Worm (Caenorhabditis elegans): ENCODE measurements around the gene Y105C5B.1418.
A peak's percentile ranks its signal among the peaks of the same experiment; 100 is the strongest.

Y105C5B.1418 gene

ce11 chrIV:16028475-16028874 is 38.8 kb downstream of the Y105C5B.1418 start:
- TF ChIP-seq F13H6.1 (tag; optimal IDR thresholded peaks at IDR 0.05): no peak
- TF ChIP-seq elt-1 (tag; optimal IDR thresholded peaks at IDR 0.05): no peak
- no peak for TF ChIP-seq ceh-82 (tag; optimal IDR thresholded peaks at IDR 0.05)
- TF ChIP-seq snpc-4 (tag; optimal IDR thresholded peaks at IDR 0.05): peak; percentile 70
- TF ChIP-seq unc-62 (GFP tag; optimal IDR thresholded peaks at IDR 0.05): no peak

- TF ChIP-seq elt-1 (tag; optimal IDR thresholded peaks at IDR 0.05): no peak
- no peak for TF ChIP-seq mbf-1 (tag; optimal IDR thresholded peaks at IDR 0.05)
- TF ChIP-seq alr-1 (tag; optimal IDR thresholded peaks at IDR 0.05): no peak
- TF ChIP-seq nhr-11 (tag; optimal IDR thresholded peaks at IDR 0.05): no peak
- TF ChIP-seq nhr-237 (tag; optimal IDR thresholded peaks at IDR 0.05): no peak
- TF ChIP-seq R02D3.7 (tag; optimal IDR thresholded peaks at IDR 0.05): no peak
- no peak for TF ChIP-seq gmeb-1 (tag; optimal IDR thresholded peaks at IDR 0.05)
- no peak for TF ChIP-seq skn-1 (tag; optimal IDR thresholded peaks at IDR 0.05)
- TF ChIP-seq nhr-10 (tag; optimal IDR thresholded peaks at IDR 0.05): no peak
- no peak for TF ChIP-seq ceh-16 (tag; optimal IDR thresholded peaks at IDR 0.05)
- no peak for TF ChIP-seq unc-39 (tag; optimal IDR thresholded peaks at IDR 0.05)
- TF ChIP-seq sem-4 (tag; optimal IDR thresholded peaks at IDR 0.05): no peak
- no peak for TF ChIP-seq C34F6.9 (tag; optimal IDR thresholded peaks at IDR 0.05)
- TF ChIP-seq ztf-1 (GFP tag; conservative IDR thresholded peaks at IDR 0.05): no peak
Measured at ce11 chrIV:16026747-16027146, 40.5 kb downstream of the Y105C5B.1418 start, which contains the start of gene jac-1. jac-1 (minus strand) TSS chrIV:16026847.

- peak; percentile 43 for TF ChIP-seq F13H6.1 (tag; optimal IDR thresholded peaks at IDR 0.05)
- no peak for TF ChIP-seq aly-2 (tag; optimal IDR thresholded peaks at IDR 0.05)
- TF ChIP-seq gmeb-1 (tag; optimal IDR thresholded peaks at IDR 0.05): peak; percentile 23
- TF ChIP-seq fos-1 (tag; optimal IDR thresholded peaks at IDR 0.05): peak; percentile 35
- peak; percentile 25 for TF ChIP-seq sem-4 (tag; optimal IDR thresholded peaks at IDR 0.05)
- no peak for TF ChIP-seq elt-1 (tag; optimal IDR thresholded peaks at IDR 0.05)
- TF ChIP-seq peb-1 (tag; optimal IDR thresholded peaks at IDR 0.05): no peak
- peak; percentile 43 for TF ChIP-seq nhr-25 (tag; optimal IDR thresholded peaks at IDR 0.05)
- TF ChIP-seq lsy-2 (tag; optimal IDR thresholded peaks at IDR 0.05): peak; percentile 25 to 26
- TF ChIP-seq C34F6.9 (tag; optimal IDR thresholded peaks at IDR 0.05): peak; percentile 47
Measured at ce11 chrIV:16024165-16024564, 43.1 kb downstream of the Y105C5B.1418 start.

ce11 chrIV:16022438-16022837 is 44.8 kb downstream of the Y105C5B.1418 start:
- no peak for TF ChIP-seq zag-1 (tag; optimal IDR thresholded peaks at IDR 0.05)
- no peak for TF ChIP-seq ztf-1 (GFP tag; conservative IDR thresholded peaks at IDR 0.05)
- no peak for TF ChIP-seq alr-1 (tag; optimal IDR thresholded peaks at IDR 0.05)
- TF ChIP-seq lin-11 (tag; optimal IDR thresholded peaks at IDR 0.05): no peak
- peak; percentile 17 for TF ChIP-seq fos-1 (tag; optimal IDR thresholded peaks at IDR 0.05)

Data from whole organism, L2 larva.